Worm (Caenorhabditis elegans) whole organism, L1 larva: ENCODE results near the gene ebp-2.
A peak's percentile ranks its signal among the peaks of the same experiment; 100 is the strongest.

Experiments used
- C34B4.2 ChIP-seq: sonication (generic microtip); optimal IDR thresholded peaks from 2 replicates; lab custom pipeline; 2017; ENCODE audit warnings: mild to moderate bottlenecking, missing genetic modification characterization, missing compliant biosample characterization
- Y116A8C.19 ChIP-seq: sonication (generic microtip); optimal IDR thresholded peaks from 2 replicates; lab custom pipeline; 2016; ENCODE audit warnings: missing compliant biosample characterization, missing genetic modification characterization, borderline replicate concordance
- aha-1 ChIP-seq: fragments of 150-350 bp; optimal IDR thresholded peaks from 2 replicates; lab custom pipeline; 2014; ENCODE audit warnings: missing biosample characterization, missing genetic modification characterization
- blmp-1 ChIP-seq: fragments of 150-350 bp; optimal IDR thresholded peaks from 2 replicates; lab custom pipeline; 2014; ENCODE audit warnings: missing biosample characterization, missing genetic modification characterization
- ceh-63 ChIP-seq: fragments of 200-800 bp; sonication (Bioruptor generic); optimal IDR thresholded peaks from 2 replicates; lab custom pipeline; 2018; ENCODE audit warnings: mild to moderate bottlenecking, missing genetic modification characterization, missing compliant biosample characterization
- ceh-8 ChIP-seq: fragments of 200-800 bp; sonication (Bioruptor generic); optimal IDR thresholded peaks from 2 replicates; lab custom pipeline; 2018; ENCODE audit warnings: mild to moderate bottlenecking, missing genetic modification characterization, moderate library complexity, missing compliant biosample characterization
- ceh-82 ChIP-seq, 3 experiments: fragments of 150-350 bp in 1 of 3; sonication (generic microtip) in 2 of 3; optimal IDR thresholded peaks; 2 replicates each; lab custom pipeline; 2014 to 2017; ENCODE audit warnings: missing biosample characterization in 3 of 3, missing genetic modification characterization in 3 of 3
- dpl-1 ChIP-seq, 3 experiments: fragments of 150-350 bp in 2 of 3; sonication (generic microtip) in 1 of 3; optimal IDR thresholded peaks; 2 replicates each; lab custom pipeline; 2014 to 2017; ENCODE audit warnings: missing biosample characterization in 3 of 3, missing genetic modification characterization in 3 of 3, missing genetic modification reagents in 3 of 3
- efl-1 ChIP-seq, 4 experiments: fragments of 150-350 bp; optimal IDR thresholded peaks in 3 of 4; peaks in 1 of 4; 1 replicate in 1 of 4; 2 replicates in 3 of 4; lab custom pipeline; 2014; ENCODE audit warnings: missing biosample characterization in 2 of 4, missing genetic modification characterization in 2 of 4, missing genetic modification reagents in 2 of 4
- egl-27 ChIP-seq, 2 experiments: fragments of 150-350 bp in 1 of 2; sonication (generic microtip); optimal IDR thresholded peaks; 3 replicates each; lab custom pipeline; 2017 to 2018; ENCODE audit warnings: missing biosample characterization in 2 of 2, missing genetic modification characterization in 2 of 2, missing genetic modification reagents in 2 of 2
- fkh-8 ChIP-seq: sonication (generic microtip); optimal IDR thresholded peaks from 2 replicates; lab custom pipeline; 2016; ENCODE audit warnings: mild to moderate bottlenecking, missing genetic modification characterization, missing compliant biosample characterization
- fos-1 ChIP-seq: fragments of 150-350 bp; optimal IDR thresholded peaks from 2 replicates; lab custom pipeline; 2014; ENCODE audit warnings: missing biosample characterization, missing genetic modification characterization
- lin-14 ChIP-seq: fragments of 200-800 bp; sonication (Bioruptor generic); optimal IDR thresholded peaks from 2 replicates; lab custom pipeline; 2018; ENCODE audit warnings: mild to moderate bottlenecking, missing genetic modification characterization, moderate library complexity, missing compliant biosample characterization
- lin-15B ChIP-seq: fragments of 150-350 bp; sonication (generic microtip); optimal IDR thresholded peaks from 3 replicates; lab custom pipeline; 2014; ENCODE audit warnings: missing biosample characterization, missing genetic modification characterization
- lin-39 ChIP-seq: fragments of 150-350 bp; optimal IDR thresholded peaks from 2 replicates; lab custom pipeline; 2014; ENCODE audit warnings: missing biosample characterization, missing genetic modification reagents, missing genetic modification characterization
- lsy-2 ChIP-seq, 2 experiments: fragments of 150-350 bp; optimal IDR thresholded peaks; 2 replicates each; lab custom pipeline; 2014; ENCODE audit warnings: missing biosample characterization in 2 of 2, missing genetic modification characterization in 2 of 2
- mep-1 ChIP-seq: fragments of 150-350 bp; optimal IDR thresholded peaks from 2 replicates; lab custom pipeline; 2014; ENCODE audit warnings: missing biosample characterization, missing genetic modification characterization
- nhr-20 ChIP-seq: sonication (generic microtip); optimal IDR thresholded peaks from 2 replicates; lab custom pipeline; 2016; ENCODE audit warnings: mild to moderate bottlenecking, missing genetic modification characterization, missing compliant biosample characterization
- nhr-28 ChIP-seq: fragments of 150-350 bp; optimal IDR thresholded peaks from 2 replicates; lab custom pipeline; 2014; ENCODE audit warnings: missing biosample characterization, missing genetic modification characterization
- nhr-47 ChIP-seq: sonication (generic microtip); optimal IDR thresholded peaks from 2 replicates; lab custom pipeline; 2016; ENCODE audit warnings: mild to moderate bottlenecking, missing genetic modification characterization, moderate library complexity, missing compliant biosample characterization
- nhr-76 ChIP-seq: sonication (generic microtip); optimal IDR thresholded peaks from 2 replicates; lab custom pipeline; 2017; ENCODE audit warnings: missing biosample characterization, missing genetic modification characterization
- nhr-77 ChIP-seq: fragments of 150-350 bp; optimal IDR thresholded peaks from 2 replicates; lab custom pipeline; 2014; ENCODE audit warnings: missing biosample characterization, missing genetic modification characterization
- nhr-84 ChIP-seq: sonication (generic microtip); optimal IDR thresholded peaks from 2 replicates; lab custom pipeline; 2017; ENCODE audit warnings: missing biosample characterization, missing genetic modification characterization
- nhr-85 ChIP-seq: sonication (generic microtip); peaks from one replicate; lab custom pipeline; 2016; ENCODE audit warnings: missing genetic modification characterization, inconsistent platforms, missing compliant biosample characterization
- pax-3 ChIP-seq: fragments of 200-800 bp; sonication (Bioruptor generic); optimal IDR thresholded peaks from 2 replicates; lab custom pipeline; 2018; ENCODE audit warnings: mild to moderate bottlenecking, missing genetic modification characterization, moderate library complexity, missing compliant biosample characterization
- rnt-1 ChIP-seq: sonication (generic microtip); optimal IDR thresholded peaks from 2 replicates; lab custom pipeline; 2016; ENCODE audit warnings: mild to moderate bottlenecking, missing genetic modification characterization, moderate library complexity, missing compliant biosample characterization
- snpc-4 ChIP-seq: fragments of 150-350 bp; optimal IDR thresholded peaks from 2 replicates; lab custom pipeline; 2014; ENCODE audit warnings: missing biosample characterization, missing genetic modification characterization
- snu-23 ChIP-seq: sonication (generic microtip); optimal IDR thresholded peaks from 2 replicates; lab custom pipeline; 2016; ENCODE audit warnings: missing genetic modification characterization, missing compliant biosample characterization
- sox-4 ChIP-seq: sonication (generic microtip); optimal IDR thresholded peaks from 2 replicates; lab custom pipeline; 2016; ENCODE audit warnings: missing genetic modification characterization, missing compliant biosample characterization
- sptf-1 ChIP-seq: fragments of 150-350 bp; optimal IDR thresholded peaks from 2 replicates; lab custom pipeline; 2014; ENCODE audit warnings: missing biosample characterization, missing genetic modification characterization
- swsn-7 ChIP-seq: sonication (generic microtip); optimal IDR thresholded peaks from 2 replicates; lab custom pipeline; 2016; ENCODE audit warnings: missing genetic modification characterization, missing compliant biosample characterization
- tbx-2 ChIP-seq: sonication (generic microtip); optimal IDR thresholded peaks from 2 replicates; lab custom pipeline; 2016; ENCODE audit warnings: missing genetic modification characterization, missing compliant biosample characterization
- tlp-1 ChIP-seq: fragments of 150-350 bp; optimal IDR thresholded peaks from 2 replicates; lab custom pipeline; 2014; ENCODE audit warnings: missing biosample characterization, missing genetic modification characterization
- unc-130 ChIP-seq: fragments of 150-350 bp; optimal IDR thresholded peaks from 2 replicates; lab custom pipeline; 2017; ENCODE audit warnings: missing biosample characterization, missing genetic modification characterization, inconsistent platforms
- unc-30 ChIP-seq: sonication (generic microtip); optimal IDR thresholded peaks from 2 replicates; lab custom pipeline; 2017; ENCODE audit warnings: missing biosample characterization, missing genetic modification characterization
- unc-86 ChIP-seq: sonication (generic microtip); optimal IDR thresholded peaks from 2 replicates; lab custom pipeline; 2016; ENCODE audit warnings: missing genetic modification characterization, missing compliant biosample characterization
- unc-98 ChIP-seq: fragments of 200-800 bp; sonication (Bioruptor generic); IDR thresholded peaks from 2 replicates; pipeline ENCODE4 v1.3.6; 2022; ENCODE audit warnings: missing genetic modification characterization, missing compliant biosample characterization
- xbp-1 ChIP-seq: sonication (generic microtip); optimal IDR thresholded peaks from 2 replicates; lab custom pipeline; 2016; ENCODE audit warnings: missing genetic modification characterization, missing compliant biosample characterization
- zip-4 ChIP-seq: fragments of 200-800 bp; sonication (Bioruptor generic); optimal IDR thresholded peaks from 2 replicates; lab custom pipeline; 2018; ENCODE audit warnings: mild to moderate bottlenecking, missing genetic modification characterization, moderate library complexity, missing compliant biosample characterization
- ztf-11 ChIP-seq, 2 experiments: sonication (generic microtip); optimal IDR thresholded peaks; 2 replicates each; lab custom pipeline; 2016 to 2017; ENCODE audit warnings: missing genetic modification characterization in 2 of 2, missing biosample characterization in 1 of 2, missing compliant biosample characterization in 1 of 2
- ztf-4 ChIP-seq: fragments of 150-350 bp; optimal IDR thresholded peaks from 2 replicates; lab custom pipeline; 2014; ENCODE audit warnings: missing biosample characterization, missing genetic modification characterization

ebp-2 gene

DNA sequence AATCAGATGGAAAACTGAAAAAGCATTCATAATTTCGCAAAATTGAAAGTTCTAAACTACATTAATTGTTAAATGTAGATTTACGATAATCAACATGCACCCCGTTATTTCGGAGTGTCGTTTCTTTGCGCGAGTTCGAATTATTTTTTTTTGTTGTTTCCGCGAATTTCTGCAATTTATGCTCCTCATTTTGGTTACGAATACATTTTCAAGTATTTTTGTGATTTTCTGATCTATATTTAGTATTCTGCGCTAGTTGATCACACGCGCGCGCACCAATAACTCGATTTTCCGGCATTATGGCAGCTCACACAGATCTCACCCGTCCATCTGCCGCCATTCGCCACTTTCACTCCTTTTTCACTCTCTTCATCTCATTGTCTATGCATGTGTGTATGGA lies 2.3 kb upstream of the ebp-2 start, which contains the start of gene VW02B12L.2 (continued):
- TF ChIP-seq xbp-1 (tag; lab: Kevin White, UChicago) (peak; percentile 25), ceh-8 (GFP tag; lab: Kevin White, UChicago) (no peak), lsy-2 (tag; optimal IDR thresholded peaks at IDR 0.05; lab: Kevin White, UChicago) (peak; percentile 53 to 85), swsn-7 (tag; lab: Kevin White, UChicago) (peak; percentile 28), snpc-4 (peak; percentile 7), nhr-47 (no peak), snu-23 (GFP tag; lab: Kevin White, UChicago) (peak; percentile 57), nhr-20 (tag; lab: Kevin White, UChicago) (peak; percentile 52), tlp-1 (tag; lab: Kevin White, UChicago) (no peak), sptf-1 (tag; lab: Kevin White, UChicago) (no peak), unc-98 (GFP tag; lab: Robert Waterston, UW) (no peak), aha-1 (no peak), efl-1 (optimal IDR thresholded peaks at IDR 0.05; lab: Kevin White, UChicago) (peak; percentile 43 to 91), efl-1 (GFP tag; optimal IDR thresholded peaks at IDR 0.05 in 1 of 2; lab: Kevin White, UChicago) (peak; percentile 90 to 99), lin-39 (peak; percentile 10), zip-4 (GFP tag; lab: Kevin White, UChicago) (no peak), nhr-84 (no peak), nhr-77 (tag; lab: Kevin White, UChicago) (peak; percentile 23), nhr-76 (tag; lab: Kevin White, UChicago) (no peak), lin-14 (GFP tag; lab: Kevin White, UChicago) (peak; percentile 61), Y116A8C.19 (tag; lab: Kevin White, UChicago) (no peak), tbx-2 (tag; lab: Kevin White, UChicago) (no peak), fos-1 (tag; lab: Kevin White, UChicago) (no peak), lin-15B (tag; lab: Kevin White, UChicago) (peak; percentile 45), C34B4.2 (tag; lab: Kevin White, UChicago) (no peak), unc-130 (tag; lab: Kevin White, UChicago) (no peak), egl-27 (tag; optimal IDR thresholded peaks at IDR 0.05; lab: Kevin White, UChicago) (no peak), unc-86 (tag; lab: Kevin White, UChicago) (no peak), pax-3 (no peak), ceh-82 (tag; optimal IDR thresholded peaks at IDR 0.05; lab: Kevin White, UChicago) (peak in 2 of 3 experiments; percentile 4 to 48), unc-30 (no peak), ceh-63 (GFP tag; lab: Kevin White, UChicago) (no peak), nhr-28 (tag; lab: Kevin White, UChicago) (no peak), blmp-1 (tag; lab: Kevin White, UChicago) (peak; percentile 71), ztf-4 (tag; lab: Kevin White, UChicago) (no peak), fkh-8 (peak; percentile 4), rnt-1 (tag; lab: Kevin White, UChicago) (peak; percentile 38), sox-4 (tag; lab: Kevin White, UChicago) (no peak), dpl-1 (GFP tag; optimal IDR thresholded peaks at IDR 0.05; lab: Kevin White, UChicago) (peak; percentile 80 to 90 (median 89)), mep-1 (tag; lab: Kevin White, UChicago) (no peak)

DNA sequence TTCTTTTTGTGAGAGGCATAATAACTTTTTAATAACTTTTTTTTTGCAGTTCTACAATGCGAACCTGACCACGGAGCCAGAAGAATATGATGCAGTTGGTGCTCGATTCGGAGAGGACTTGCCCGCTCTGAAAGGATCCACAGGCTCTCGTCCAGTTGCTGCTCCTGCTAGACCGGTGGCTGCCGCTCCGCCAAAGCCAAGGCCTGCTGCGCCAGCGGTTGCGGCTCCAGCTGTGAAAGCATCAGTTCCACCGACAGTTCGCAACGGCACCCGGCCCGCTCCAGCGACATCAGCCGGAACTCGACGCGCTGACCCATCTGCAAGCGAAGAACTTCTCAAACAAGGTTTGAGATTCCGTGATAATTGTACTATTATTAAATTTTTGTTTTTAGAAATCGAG lies 603 bp downstream of the ebp-2 start:
- TF ChIP-seq ceh-8 (GFP tag; lab: Kevin White, UChicago) (peak; percentile 28), tlp-1 (tag; lab: Kevin White, UChicago) (no peak), ztf-11 (tag; optimal IDR thresholded peaks at IDR 0.05; lab: Kevin White, UChicago) (no peak)

DNA sequence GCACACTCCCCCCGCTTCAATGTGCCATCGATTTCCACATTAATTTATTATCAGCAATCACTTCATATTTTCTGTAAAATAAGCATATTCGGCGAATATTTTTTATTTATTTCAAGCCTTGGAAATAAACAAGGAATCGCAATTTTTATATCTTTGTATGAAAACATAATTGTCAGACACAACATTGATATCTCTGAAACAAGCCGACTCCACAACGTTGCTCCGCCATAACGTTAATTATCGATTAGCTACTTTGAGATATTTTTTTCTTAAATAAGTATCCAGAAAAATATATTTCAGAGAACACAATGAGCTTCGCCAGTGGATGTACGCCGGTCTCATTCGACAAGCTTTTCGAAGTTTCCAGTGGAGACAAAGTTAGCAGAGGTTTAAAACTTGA lies 1.3 kb downstream of the ebp-2 start, which contains the start of gene adbp-1:
Gene adbp-1 (plus strand): TSS at position 301 of the 400 bp plus-strand sequence.
- TF ChIP-seq nhr-85 (tag; lab: Kevin White, UChicago) (no peak), zip-4 (GFP tag; lab: Kevin White, UChicago) (no peak)
